Worm (Caenorhabditis elegans) whole organism, L2 larva: Measurements from ENCODE around the gene srbc-50.
"Not testable (repeated sequence)": the region's sequence is repeated elsewhere in the genome, so short reads cannot be mapped to it uniquely, and the experiment has no call there.

ENCODE experiments used
- R02D3.7 ChIP-seq: fragments of 150-350 bp; optimal IDR thresholded peaks from 2 replicates; lab custom pipeline; 2014; ENCODE audit warnings: missing biosample characterization, missing genetic modification characterization
- ZK546.5 ChIP-seq: sonication (generic microtip); optimal IDR thresholded peaks from 2 replicates; lab custom pipeline; 2017; ENCODE audit warnings: missing biosample characterization, missing genetic modification characterization
- alr-1 ChIP-seq: fragments of 150-350 bp; optimal IDR thresholded peaks from 2 replicates; lab custom pipeline; 2014; ENCODE audit warnings: missing biosample characterization, missing genetic modification characterization
- aly-2 ChIP-seq: fragments of 150-350 bp; optimal IDR thresholded peaks from 2 replicates; lab custom pipeline; 2014; ENCODE audit warnings: missing biosample characterization, missing genetic modification characterization
- ama-1 ChIP-seq: fragments of 150-350 bp; optimal IDR thresholded peaks from 2 replicates; lab custom pipeline; 2018; ENCODE audit warnings: inconsistent platforms
- blmp-1 ChIP-seq: sonication (generic microtip); optimal IDR thresholded peaks from 2 replicates; lab custom pipeline; 2017; ENCODE audit warnings: missing genetic modification characterization, mild to moderate bottlenecking, missing compliant biosample characterization, antibody characterized with exemption, moderate library complexity; ENCODE audit not compliant: insufficient read depth
- ceh-16 ChIP-seq: fragments of 150-350 bp; optimal IDR thresholded peaks from 2 replicates; lab custom pipeline; 2014; ENCODE audit warnings: missing biosample characterization, missing genetic modification characterization
- crh-2 ChIP-seq: sonication (generic microtip); optimal IDR thresholded peaks from 2 replicates; lab custom pipeline; 2017; ENCODE audit warnings: missing biosample characterization, missing genetic modification characterization
- dmd-4 ChIP-seq: sonication (generic microtip); optimal IDR thresholded peaks from 2 replicates; lab custom pipeline; 2017; ENCODE audit warnings: missing biosample characterization, missing genetic modification characterization
- egl-27 ChIP-seq: sonication (generic microtip); optimal IDR thresholded peaks from 3 replicates; lab custom pipeline; 2017; ENCODE audit warnings: missing biosample characterization, missing genetic modification reagents, missing genetic modification characterization
- elt-3 ChIP-seq: sonication (generic microtip); optimal IDR thresholded peaks from 2 replicates; lab custom pipeline; 2017; ENCODE audit warnings: missing biosample characterization, missing genetic modification characterization
- lin-11 ChIP-seq: fragments of 150-350 bp; sonication (generic microtip); optimal IDR thresholded peaks from 2 replicates; lab custom pipeline; 2014; ENCODE audit warnings: missing biosample characterization, missing genetic modification characterization, inconsistent platforms, mixed read lengths
- lin-13 ChIP-seq: fragments of 150-350 bp; optimal IDR thresholded peaks from 2 replicates; lab custom pipeline; 2014; ENCODE audit warnings: missing biosample characterization, missing genetic modification reagents, missing genetic modification characterization
- lsy-2 ChIP-seq, 2 experiments: fragments of 150-350 bp in 1 of 2; sonication (generic microtip) in 1 of 2; optimal IDR thresholded peaks; 2 replicates each; lab custom pipeline; 2014 to 2017; ENCODE audit warnings: missing biosample characterization in 2 of 2, missing genetic modification characterization in 2 of 2
- mbf-1 ChIP-seq: sonication (generic microtip); optimal IDR thresholded peaks from 2 replicates; lab custom pipeline; 2017; ENCODE audit warnings: missing biosample characterization, missing genetic modification characterization
- nhr-10 ChIP-seq: sonication (generic microtip); optimal IDR thresholded peaks from 2 replicates; lab custom pipeline; 2017; ENCODE audit warnings: missing biosample characterization, missing genetic modification characterization
- nhr-12 ChIP-seq: fragments of 150-350 bp; optimal IDR thresholded peaks from 2 replicates; lab custom pipeline; 2014; ENCODE audit warnings: missing biosample characterization, missing genetic modification characterization
- nhr-129 ChIP-seq: fragments of 150-350 bp; optimal IDR thresholded peaks from 2 replicates; lab custom pipeline; 2014; ENCODE audit warnings: missing biosample characterization, missing genetic modification characterization
- nhr-21 ChIP-seq: fragments of 150-350 bp; optimal IDR thresholded peaks from 2 replicates; lab custom pipeline; 2014; ENCODE audit warnings: missing biosample characterization, missing genetic modification characterization
- nhr-23 ChIP-seq: fragments of 150-350 bp; optimal IDR thresholded peaks from 2 replicates; lab custom pipeline; 2014; ENCODE audit warnings: missing biosample characterization, missing genetic modification reagents, missing genetic modification characterization
- nhr-237 ChIP-seq: fragments of 150-350 bp; optimal IDR thresholded peaks from 2 replicates; lab custom pipeline; 2014; ENCODE audit warnings: missing biosample characterization, missing genetic modification characterization
- nhr-6 ChIP-seq: fragments of 150-350 bp; optimal IDR thresholded peaks from 2 replicates; lab custom pipeline; 2014; ENCODE audit warnings: missing biosample characterization, missing genetic modification characterization
- nhr-77 ChIP-seq: fragments of 150-350 bp; optimal IDR thresholded peaks from 2 replicates; lab custom pipeline; 2014; ENCODE audit warnings: missing biosample characterization, missing genetic modification characterization
- peb-1 ChIP-seq: fragments of 150-350 bp; optimal IDR thresholded peaks from 2 replicates; lab custom pipeline; 2014; ENCODE audit warnings: missing biosample characterization, missing genetic modification characterization
- skn-1 ChIP-seq: sonication (generic microtip); optimal IDR thresholded peaks from 2 replicates; lab custom pipeline; 2017; ENCODE audit warnings: missing biosample characterization, missing genetic modification characterization
- sma-3 ChIP-seq: sonication (generic microtip); optimal IDR thresholded peaks from 2 replicates; lab custom pipeline; 2016; ENCODE audit warnings: missing genetic modification reagents, missing genetic modification characterization, missing compliant biosample characterization
- sma-9 ChIP-seq, 2 experiments: fragments of 150-350 bp in 1 of 2; sonication (generic microtip) in 1 of 2; optimal IDR thresholded peaks; 2 replicates each; lab custom pipeline; 2014 to 2016; ENCODE audit warnings: missing genetic modification characterization in 2 of 2, mild to moderate bottlenecking in 1 of 2, missing biosample characterization in 1 of 2, missing compliant biosample characterization in 1 of 2, missing genetic modification reagents in 1 of 2, moderate library complexity in 1 of 2
- unc-39 ChIP-seq: fragments of 150-350 bp; optimal IDR thresholded peaks from 2 replicates; lab custom pipeline; 2014; ENCODE audit warnings: missing biosample characterization, missing genetic modification characterization
- unc-55 ChIP-seq: fragments of 150-350 bp; sonication (generic microtip); optimal IDR thresholded peaks from 3 replicates; lab custom pipeline; 2014; ENCODE audit warnings: missing biosample characterization, missing genetic modification reagents, missing genetic modification characterization
- unc-62 ChIP-seq: fragments of 150-350 bp; optimal IDR thresholded peaks from 2 replicates; lab custom pipeline; 2014; ENCODE audit warnings: missing biosample characterization, missing genetic modification reagents, missing genetic modification characterization
- zag-1 ChIP-seq: fragments of 150-350 bp; optimal IDR thresholded peaks from 2 replicates; lab custom pipeline; 2014; ENCODE audit warnings: missing biosample characterization, missing genetic modification characterization
- ztf-1 ChIP-seq: fragments of 200-800 bp; sonication (Bioruptor generic); conservative IDR thresholded peaks from 2 replicates; pipeline ENCODE4 v1.3.6; 2022; ENCODE audit warnings: missing genetic modification characterization, missing compliant biosample characterization
- ztf-11 ChIP-seq: sonication (generic microtip); optimal IDR thresholded peaks from 2 replicates; lab custom pipeline; 2017; ENCODE audit warnings: missing biosample characterization, missing genetic modification characterization
- ztf-4 ChIP-seq: fragments of 150-350 bp; optimal IDR thresholded peaks from 2 replicates; lab custom pipeline; 2014; ENCODE audit warnings: missing biosample characterization, missing genetic modification characterization

Gene srbc-50

DNA sequence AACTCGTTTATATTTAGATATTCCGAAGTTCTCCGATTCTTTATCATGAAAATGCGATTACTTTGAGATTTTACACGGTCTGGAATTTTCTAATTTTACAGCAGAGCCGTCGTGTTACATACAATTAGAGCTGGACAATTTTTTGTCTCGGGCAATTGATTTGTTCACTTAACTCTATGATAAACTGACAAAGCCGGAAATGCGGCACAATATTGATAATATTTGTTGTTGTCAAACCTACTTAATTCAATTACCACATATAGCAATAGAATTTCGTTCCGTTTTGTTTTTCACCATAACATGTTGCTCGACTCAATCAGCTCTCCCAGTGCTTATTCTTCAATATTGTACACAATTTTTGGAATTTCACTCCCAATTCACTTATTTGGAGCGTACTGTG is 38.3 kb upstream of the srbc-50 start, which contains the start of gene srh-299:
Gene srh-299 (plus strand): TSS at position 301 of the 400 bp plus-strand sequence.
- no peak for TF ChIP-seq nhr-237 (tag; lab: Kevin White, UChicago)
- TF ChIP-seq nhr-12 (tag; lab: Kevin White, UChicago) = no peak
- no peak for TF ChIP-seq ztf-11 (tag; lab: Kevin White, UChicago)
- no peak for TF ChIP-seq mbf-1 (tag; lab: Kevin White, UChicago)
- TF ChIP-seq R02D3.7 (tag; lab: Kevin White, UChicago) = no peak
- TF ChIP-seq unc-39 = no peak
- TF ChIP-seq ZK546.5 (tag; lab: Kevin White, UChicago) = no peak
- no peak for TF ChIP-seq egl-27 (tag; lab: Kevin White, UChicago)
- TF ChIP-seq ceh-16 (tag; lab: Kevin White, UChicago) = no peak
- TF ChIP-seq aly-2 (tag; lab: Kevin White, UChicago) = no peak
- TF ChIP-seq skn-1 (tag; lab: Kevin White, UChicago) = no peak

DNA sequence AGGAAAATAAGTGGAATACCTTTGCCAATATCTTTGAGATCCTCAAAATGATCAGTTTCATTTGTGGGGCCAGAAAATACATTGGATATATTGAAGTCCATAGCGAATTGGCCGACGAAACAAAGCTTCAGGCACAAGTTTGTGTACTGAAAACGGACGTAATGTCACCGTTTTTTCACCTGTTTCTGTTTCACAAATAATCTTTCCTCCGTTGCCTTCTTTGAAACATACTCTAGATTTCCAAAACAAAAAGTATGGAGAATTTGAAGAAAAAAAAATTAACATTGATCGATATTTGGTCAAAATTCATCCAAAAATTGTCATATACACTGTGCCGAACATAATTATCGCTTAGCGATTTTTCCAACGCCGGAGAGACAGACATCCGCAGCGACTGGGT is 37.8 kb upstream of the srbc-50 start, which contains the start of gene srz-12:
Gene srz-12 (minus strand): TSS at position 101 of the 400 bp plus-strand sequence.
- TF ChIP-seq nhr-6 (tag; lab: Kevin White, UChicago) (no peak), nhr-10 (tag; lab: Kevin White, UChicago) (no peak), unc-62 (GFP tag; lab: Kevin White, UChicago) (no peak), ztf-4 (tag; lab: Kevin White, UChicago) (no peak), R02D3.7 (tag; lab: Kevin White, UChicago) (no peak), lsy-2 (tag; optimal IDR thresholded peaks at IDR 0.05; lab: Kevin White, UChicago) (no peak), lin-13 (GFP tag; lab: Kevin White, UChicago) (no peak), ztf-1 (no peak), nhr-129 (tag; lab: Kevin White, UChicago) (no peak), egl-27 (tag; lab: Kevin White, UChicago) (no peak), ztf-11 (tag; lab: Kevin White, UChicago) (no peak), crh-2 (no peak), lin-11 (tag; lab: Kevin White, UChicago) (no peak), elt-3 (tag; lab: Kevin White, UChicago) (no peak), dmd-4 (tag; lab: Kevin White, UChicago) (no peak), nhr-77 (tag; lab: Kevin White, UChicago) (no peak), blmp-1 (no peak), nhr-23 (tag; lab: Kevin White, UChicago) (no peak), zag-1 (tag; lab: Kevin White, UChicago) (no peak)

DNA sequence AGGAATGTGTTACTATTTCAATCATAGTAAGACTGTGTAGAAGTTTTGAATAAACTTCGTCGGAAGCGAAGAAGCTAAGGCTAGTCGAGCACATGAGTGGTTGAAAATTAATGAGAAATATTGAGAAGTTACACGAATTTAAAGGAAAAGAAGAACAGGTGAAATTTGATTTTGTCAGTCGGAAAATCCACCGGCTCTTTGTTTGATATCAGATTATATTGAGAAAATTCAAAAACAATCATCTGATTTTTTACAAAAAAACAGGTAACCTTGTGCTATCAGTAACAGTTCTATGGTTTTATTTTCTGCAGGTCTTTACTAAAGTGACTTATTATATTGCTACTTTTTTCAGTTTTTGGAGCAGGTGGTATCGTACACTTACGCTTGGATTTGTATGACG is 33.5 kb upstream of the srbc-50 start, which contains the start of gene srh-148:
Gene srh-148 (minus strand): TSS at position 101 of the 400 bp plus-strand sequence.
- TF ChIP-seq nhr-129 (tag; lab: Kevin White, UChicago) (no peak), crh-2 (no peak), sma-9 (GFP tag; optimal IDR thresholded peaks at IDR 0.05; lab: Kevin White, UChicago) (no peak), sma-9 (tag; optimal IDR thresholded peaks at IDR 0.05; lab: Kevin White, UChicago) (no peak), ama-1 (lab: Kevin White, UChicago) (no peak), peb-1 (no peak), unc-55 (GFP tag; lab: Kevin White, UChicago) (no peak), nhr-21 (tag; lab: Kevin White, UChicago) (no peak), nhr-10 (tag; lab: Kevin White, UChicago) (no peak), alr-1 (tag; lab: Kevin White, UChicago) (no peak)

DNA sequence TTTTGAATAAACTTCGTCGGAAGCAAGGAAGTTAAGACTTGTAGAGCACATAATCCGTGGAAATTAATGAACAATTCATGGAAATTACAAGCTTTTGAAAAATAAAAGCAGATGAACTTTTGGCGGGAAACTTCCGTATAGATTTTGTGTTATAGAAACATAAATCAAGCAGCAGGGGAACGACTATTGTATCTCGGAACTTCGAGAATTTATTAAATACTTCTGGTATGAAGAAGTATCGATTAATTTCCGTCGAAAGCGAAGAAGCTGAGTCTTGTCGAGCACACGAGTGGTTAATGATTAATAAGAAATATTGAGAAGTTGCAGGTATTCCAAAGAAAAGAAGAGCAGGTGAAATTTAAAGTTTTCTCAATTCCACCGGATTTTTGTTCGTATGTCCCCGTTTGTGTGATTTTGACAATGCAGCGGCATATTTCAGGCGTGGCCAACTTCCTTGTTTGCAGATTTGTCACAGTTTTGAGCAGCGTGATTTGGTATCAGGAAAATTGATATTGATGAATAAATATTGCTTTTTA is 25.6 kb upstream of the srbc-50 start, which contains the start of gene srh-147:
Gene srh-147 (minus strand): TSS at position 51 of the 536 bp plus-strand sequence.
- TF ChIP-seq peb-1; sma-3 (GFP tag; lab: Kevin White, UChicago); R02D3.7 (tag; lab: Kevin White, UChicago): not testable (repeated sequence)

ce11 chrV:15841095-15841494 is 16.3 kb upstream of the srbc-50 start, which contains the start of gene srh-149:
Gene srh-149 (minus strand): TSS chrV:15841195.
- no peak for TF ChIP-seq unc-39
- TF ChIP-seq blmp-1 = no peak
